Worm (Caenorhabditis elegans) whole organism, L4/young adult: Measurements from ENCODE around the gene Y75B8A.28.

Experiments used
- W03F9.2 ChIP-seq: fragments of 150-350 bp; optimal IDR thresholded peaks from 2 replicates; lab custom pipeline; 2014; ENCODE audit warnings: missing biosample characterization, missing genetic modification characterization
- dao-5 ChIP-seq: sonication (generic microtip); optimal IDR thresholded peaks from 2 replicates; lab custom pipeline; 2016; ENCODE audit warnings: missing genotype, missing genetic modification characterization, moderate library complexity, missing compliant biosample characterization
- him-1 ChIP-seq: sonication (generic microtip); optimal IDR thresholded peaks from 2 replicates; lab custom pipeline; 2016; ENCODE audit warnings: missing genotype, missing genetic modification reagents, missing genetic modification characterization, missing compliant biosample characterization

Gene Y75B8A.28

DNA sequence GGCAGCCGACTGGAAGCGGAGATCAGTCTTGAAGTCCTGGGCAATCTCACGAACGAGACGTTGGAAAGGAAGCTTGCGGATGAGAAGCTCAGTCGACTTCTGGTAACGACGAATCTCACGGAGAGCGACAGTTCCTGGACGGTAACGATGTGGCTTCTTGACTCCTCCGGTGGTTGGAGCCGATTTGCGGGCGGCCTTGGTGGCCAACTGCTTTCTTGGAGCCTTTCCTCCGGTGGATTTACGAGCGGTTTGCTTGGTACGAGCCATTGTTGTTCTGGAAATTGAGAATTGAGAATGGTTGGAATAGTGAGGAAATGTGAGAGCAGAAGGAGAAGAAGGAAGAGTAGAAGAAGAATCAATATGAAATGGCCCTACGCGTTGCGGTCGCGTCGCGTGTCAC lies 49.0 kb downstream of the Y75B8A.28 start:
- no peak for TF ChIP-seq W03F9.2
- no peak for TF ChIP-seq him-1 (tag; lab: Kevin White, UChicago)
- no peak for TF ChIP-seq dao-5 (tag; lab: Kevin White, UChicago)

ce11 chrIII:12368462-12369306 lies 49.8 kb downstream of the Y75B8A.28 start, which contains the start of gene his-72:
TSS of gene his-72 (minus strand) at chrIII:12369050.
- TF ChIP-seq W03F9.2 = no peak

- TF ChIP-seq dao-5 (tag; lab: Kevin White, UChicago) (no peak), W03F9.2 (no peak), him-1 (tag; lab: Kevin White, UChicago) (no peak)
These were observed 50.6 kb downstream of the Y75B8A.28 start for ce11 chrIII:12369476-12369875.

DNA sequence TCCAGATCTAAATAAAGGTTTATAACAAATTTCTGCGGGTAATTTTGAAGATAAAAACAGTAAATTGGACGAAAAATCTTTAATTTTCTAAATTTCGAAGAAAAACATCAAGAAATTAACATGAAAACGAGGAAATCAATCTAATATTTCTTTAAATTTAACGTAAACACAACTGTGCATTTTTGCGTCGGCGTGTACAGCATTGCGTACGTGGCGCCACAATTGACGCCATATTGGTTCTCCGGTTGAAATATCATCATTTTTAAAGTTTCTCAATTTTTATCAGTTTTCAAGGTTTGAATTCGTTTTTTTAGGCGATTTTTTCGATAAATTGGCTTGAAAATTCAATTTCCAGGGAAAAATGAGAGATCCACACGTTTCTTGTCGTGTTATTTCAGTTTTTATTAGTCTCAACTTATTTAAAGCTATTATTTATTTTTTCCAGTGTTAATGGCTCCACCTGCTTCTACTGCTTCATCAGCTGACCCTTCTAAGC lies 51.2 kb downstream of the Y75B8A.28 start, which contains the start of gene rpt-6:
rpt-6 (plus strand) TSS at position 446 of the 496 bp plus-strand sequence.
- TF ChIP-seq him-1 (tag; lab: Kevin White, UChicago) = no peak
- TF ChIP-seq W03F9.2 = peak; percentile 57

DNA sequence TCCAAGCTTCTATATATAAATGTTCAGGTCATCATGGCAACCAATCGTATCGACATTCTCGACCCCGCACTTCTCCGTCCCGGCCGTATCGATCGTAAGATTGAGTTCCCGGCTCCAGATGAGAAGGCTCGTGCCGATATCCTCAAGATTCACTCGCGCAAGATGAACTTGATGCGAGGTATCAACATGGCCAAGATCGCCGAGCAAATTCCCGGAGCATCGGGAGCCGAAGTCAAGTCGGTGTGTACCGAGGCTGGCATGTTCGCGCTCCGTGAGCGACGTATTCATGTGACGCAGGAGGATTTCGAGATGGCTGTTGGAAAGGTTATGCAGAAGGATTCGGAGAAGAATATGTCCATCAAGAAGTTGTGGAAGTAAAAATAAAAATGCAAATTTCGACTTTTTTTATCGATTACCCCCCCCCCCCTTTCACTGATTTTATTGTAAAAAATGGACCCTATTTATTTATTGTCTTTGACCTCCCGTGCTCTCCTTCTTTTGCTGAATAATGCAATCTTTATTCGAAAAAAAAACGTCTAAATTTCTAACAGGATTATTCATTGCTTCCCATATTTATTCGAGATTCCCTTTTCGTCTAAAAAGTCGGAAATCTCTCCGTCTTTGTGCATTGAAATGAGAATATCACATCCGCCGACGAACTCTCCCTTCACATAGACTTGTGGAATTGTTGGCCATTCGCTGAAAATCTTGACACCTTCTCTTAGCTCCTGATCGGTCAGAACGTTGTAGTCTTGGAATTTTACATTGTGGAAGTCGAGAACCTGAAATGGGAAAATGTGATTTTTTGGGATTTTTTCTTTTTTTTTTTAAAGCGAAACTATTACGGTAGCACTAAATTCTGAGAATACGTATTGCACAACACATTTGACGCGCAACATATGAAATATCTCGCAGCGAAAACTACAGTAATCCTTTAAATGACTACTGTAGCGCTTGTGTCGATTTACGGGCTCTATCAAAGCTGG lies 53.5 kb downstream of the Y75B8A.28 start:
- TF ChIP-seq him-1 (tag; lab: Kevin White, UChicago) (no peak), W03F9.2 (no peak), dao-5 (tag; lab: Kevin White, UChicago) (no peak)

ce11 chrIII:12373306-12373705 lies 54.4 kb downstream of the Y75B8A.28 start:
- TF ChIP-seq W03F9.2 (no peak), him-1 (tag; lab: Kevin White, UChicago) (no peak), dao-5 (tag; lab: Kevin White, UChicago) (no peak)
